Fruit fly (Drosophila melanogaster) whole organism, prepupa: ENCODE measurements around the gene CG7320.

ENCODE experiments used
- Blimp-1 ChIP-seq: fragments of 200-800 bp; sonication (Bioruptor generic); optimal IDR thresholded peaks from 3 replicates; lab custom pipeline; 2017; ENCODE audit warnings: missing biosample characterization, missing genetic modification characterization, mild to moderate bottlenecking, moderate library complexity, missing genetic modification reagents
- CG10631 ChIP-seq: fragments of 200-800 bp; sonication (Bioruptor generic); optimal IDR thresholded peaks from 2 replicates; lab custom pipeline; 2016; ENCODE audit warnings: missing biosample characterization, missing genetic modification characterization
- CG11294 ChIP-seq: fragments of 200-800 bp; sonication (Bioruptor generic); IDR thresholded peaks from 2 replicates; pipeline ENCODE4 v1.3.6; 2022; ENCODE audit warnings: missing biosample characterization, missing genetic modification characterization
- CG11762 ChIP-seq: fragments of 200-800 bp; sonication (Bioruptor generic); optimal IDR thresholded peaks from 3 replicates; lab custom pipeline; 2016; ENCODE audit warnings: missing biosample characterization, missing genetic modification characterization; ENCODE audit not compliant: insufficient read depth
- CG15336 ChIP-seq: fragments of 200-800 bp; sonication (Bioruptor generic); IDR thresholded peaks from 2 replicates; pipeline ENCODE4 v1.3.6; 2022; ENCODE audit warnings: missing biosample characterization, missing genetic modification characterization
- CG1621 ChIP-seq: fragments of 200-800 bp; sonication (Bioruptor generic); optimal IDR thresholded peaks from 3 replicates; lab custom pipeline; 2018; ENCODE audit warnings: missing biosample characterization, mild to moderate bottlenecking, missing genetic modification characterization
- CG16779 ChIP-seq: fragments of 200-800 bp; sonication (Bioruptor generic); optimal IDR thresholded peaks from 3 replicates; lab custom pipeline; 2017; ENCODE audit warnings: missing biosample characterization, mild to moderate bottlenecking, missing genetic modification characterization
- CG31627 ChIP-seq: fragments of 200-800 bp; sonication (Bioruptor generic); optimal IDR thresholded peaks from 3 replicates; lab custom pipeline; 2016; ENCODE audit warnings: missing biosample characterization, missing genetic modification characterization
- CG32006 ChIP-seq: fragments of 200-800 bp; sonication (Bioruptor generic); optimal IDR thresholded peaks from 3 replicates; lab custom pipeline; 2017; ENCODE audit warnings: missing biosample characterization, mild to moderate bottlenecking, missing genetic modification characterization
- CG34406 ChIP-seq: fragments of 200-800 bp; sonication (Bioruptor generic); optimal IDR thresholded peaks from 3 replicates; lab custom pipeline; 2016; ENCODE audit warnings: missing biosample characterization, missing genetic modification characterization
- CG3919 ChIP-seq: fragments of 200-800 bp; sonication (Bioruptor generic); optimal IDR thresholded peaks from 3 replicates; lab custom pipeline; 2016; ENCODE audit warnings: missing biosample characterization, missing genetic modification characterization
- CG4318 ChIP-seq: fragments of 200-800 bp; sonication (Bioruptor generic); optimal IDR thresholded peaks from 3 replicates; lab custom pipeline; 2017; ENCODE audit warnings: missing biosample characterization, mild to moderate bottlenecking, missing genetic modification characterization
- CG6163 ChIP-seq: fragments of 200-800 bp; sonication (Bioruptor generic); IDR thresholded peaks from 3 replicates; pipeline ENCODE4 v1.3.6; 2022; ENCODE audit warnings: missing biosample characterization, missing genetic modification characterization
- CG6276 ChIP-seq: fragments of 200-800 bp; sonication (Bioruptor generic); optimal IDR thresholded peaks from 2 replicates; lab custom pipeline; 2017; ENCODE audit warnings: missing biosample characterization, mild to moderate bottlenecking, missing genetic modification characterization
- CG6792 ChIP-seq: fragments of 200-800 bp; sonication (Bioruptor generic); optimal IDR thresholded peaks from 3 replicates; lab custom pipeline; 2016; ENCODE audit warnings: missing biosample characterization, missing genetic modification characterization
- CG6808 ChIP-seq: fragments of 200-800 bp; sonication (Bioruptor generic); optimal IDR thresholded peaks from 3 replicates; lab custom pipeline; 2017; ENCODE audit warnings: missing biosample characterization, missing genetic modification characterization, mild to moderate bottlenecking, moderate library complexity, missing genetic modification reagents
- CG6854 ChIP-seq: fragments of 200-800 bp; sonication (Bioruptor generic); optimal IDR thresholded peaks from 2 replicates; lab custom pipeline; 2017; ENCODE audit warnings: missing biosample characterization, mild to moderate bottlenecking, missing genetic modification characterization
- CG7368 ChIP-seq: fragments of 200-800 bp; sonication (Bioruptor generic); optimal IDR thresholded peaks from 3 replicates; lab custom pipeline; 2016; ENCODE audit warnings: missing biosample characterization, missing genetic modification characterization
- CG8319 ChIP-seq: fragments of 200-800 bp; sonication (Bioruptor generic); optimal IDR thresholded peaks from 3 replicates; lab custom pipeline; 2016; ENCODE audit warnings: missing biosample characterization, missing genetic modification characterization
- CG8632 ChIP-seq: fragments of 200-800 bp; sonication (Bioruptor generic); optimal IDR thresholded peaks from 3 replicates; lab custom pipeline; 2016; ENCODE audit warnings: missing biosample characterization, missing genetic modification characterization
- CG9139 ChIP-seq: fragments of 200-800 bp; sonication (Bioruptor generic); optimal IDR thresholded peaks from 3 replicates; lab custom pipeline; 2017; ENCODE audit warnings: missing biosample characterization, mild to moderate bottlenecking, missing genetic modification characterization
- Eip75B ChIP-seq: fragments of 200-800 bp; sonication (Bioruptor generic); optimal IDR thresholded peaks from 3 replicates; lab custom pipeline; 2016; ENCODE audit warnings: missing biosample characterization, missing genetic modification characterization
- Eip78C ChIP-seq: fragments of 200-800 bp; sonication (Bioruptor generic); peaks from one replicate; lab custom pipeline; 2016; ENCODE audit warnings: missing biosample characterization, missing genetic modification characterization
- Eip93F ChIP-seq: fragments of 200-800 bp; sonication (Bioruptor generic); optimal IDR thresholded peaks from 2 replicates; lab custom pipeline; 2016; ENCODE audit warnings: missing biosample characterization, mild to moderate bottlenecking, missing genetic modification characterization
- Ets21C ChIP-seq: fragments of 200-800 bp; sonication (Bioruptor generic); optimal IDR thresholded peaks from 3 replicates; lab custom pipeline; 2016; ENCODE audit warnings: missing biosample characterization, missing genetic modification characterization
- Gug ChIP-seq: fragments of 200-800 bp; sonication (Bioruptor generic); IDR thresholded peaks from 2 replicates; pipeline ENCODE4 v1.3.6; 2022; ENCODE audit warnings: missing biosample characterization, missing genetic modification characterization
- Hr38 ChIP-seq: sonication (Bioruptor generic); optimal IDR thresholded peaks from 2 replicates; lab custom pipeline; 2016; ENCODE audit warnings: missing biosample characterization, missing genetic modification characterization
- Hr39 ChIP-seq: fragments of 200-800 bp; sonication (Bioruptor generic); optimal IDR thresholded peaks from 2 replicates; lab custom pipeline; 2016; ENCODE audit warnings: missing biosample characterization, missing genetic modification characterization
- Lpt ChIP-seq: fragments of 200-800 bp; sonication (Bioruptor generic); optimal IDR thresholded peaks from 3 replicates; lab custom pipeline; 2016; ENCODE audit warnings: missing biosample characterization, missing genetic modification characterization
- Met ChIP-seq: fragments of 200-800 bp; sonication (Bioruptor generic); optimal IDR thresholded peaks from 3 replicates; lab custom pipeline; 2016; ENCODE audit warnings: missing biosample characterization, missing genetic modification characterization
- Smox ChIP-seq: fragments of 200-800 bp; sonication (Bioruptor generic); optimal IDR thresholded peaks from 3 replicates; lab custom pipeline; 2016; ENCODE audit warnings: missing biosample characterization, missing genetic modification characterization
- Sox14 ChIP-seq: fragments of 200-800 bp; sonication (Bioruptor generic); optimal IDR thresholded peaks from 3 replicates; lab custom pipeline; 2016; ENCODE audit warnings: missing biosample characterization, missing genetic modification characterization
- Sox15 ChIP-seq: fragments of 200-800 bp; sonication (Bioruptor generic); optimal IDR thresholded peaks from 3 replicates; lab custom pipeline; 2016; ENCODE audit warnings: missing biosample characterization, missing genetic modification characterization
- achi ChIP-seq: fragments of 200-800 bp; sonication (Bioruptor generic); optimal IDR thresholded peaks from 3 replicates; lab custom pipeline; 2016; ENCODE audit warnings: missing biosample characterization, missing genetic modification characterization
- cyc ChIP-seq: fragments of 200-800 bp; sonication (Bioruptor generic); optimal IDR thresholded peaks from 3 replicates; lab custom pipeline; 2016; ENCODE audit warnings: missing biosample characterization, missing genetic modification characterization
- dac ChIP-seq: fragments of 200-800 bp; sonication (Bioruptor generic); optimal IDR thresholded peaks from 2 replicates; lab custom pipeline; 2017; ENCODE audit warnings: missing biosample characterization, mild to moderate bottlenecking, missing genetic modification characterization
- esn ChIP-seq: fragments of 200-800 bp; sonication (Bioruptor generic); optimal IDR thresholded peaks from 2 replicates; lab custom pipeline; 2016; ENCODE audit warnings: missing biosample characterization, mild to moderate bottlenecking, missing genetic modification characterization, moderate library complexity
- fd59A ChIP-seq: fragments of 200-800 bp; sonication (Bioruptor generic); optimal IDR thresholded peaks from 2 replicates; lab custom pipeline; 2017; ENCODE audit warnings: missing biosample characterization, mild to moderate bottlenecking, missing genetic modification characterization, missing genetic modification reagents
- fd85E ChIP-seq: fragments of 200-800 bp; sonication (Bioruptor generic); optimal IDR thresholded peaks from 3 replicates; lab custom pipeline; 2016; ENCODE audit warnings: missing biosample characterization, missing genetic modification characterization
- lz ChIP-seq: fragments of 200-800 bp; sonication (Bioruptor generic); optimal IDR thresholded peaks from 3 replicates; lab custom pipeline; 2016; ENCODE audit warnings: missing biosample characterization, missing genetic modification characterization
- net ChIP-seq: fragments of 200-800 bp; sonication (Bioruptor generic); optimal IDR thresholded peaks from 3 replicates; lab custom pipeline; 2016; ENCODE audit warnings: missing biosample characterization, missing genetic modification characterization
- pdm3 ChIP-seq: fragments of 200-800 bp; sonication (Bioruptor generic); optimal IDR thresholded peaks from 3 replicates; lab custom pipeline; 2016; ENCODE audit warnings: missing biosample characterization, missing genetic modification characterization
- salr ChIP-seq, 2 experiments: fragments of 200-800 bp; sonication (Bioruptor generic); optimal IDR thresholded peaks; 3 replicates each; lab custom pipeline; 2016 to 2018; ENCODE audit warnings: missing biosample characterization in 2 of 2, missing genetic modification characterization in 2 of 2, mild to moderate bottlenecking in 1 of 2
- spab ChIP-seq: fragments of 200-800 bp; sonication (Bioruptor generic); optimal IDR thresholded peaks from 2 replicates; lab custom pipeline; 2017; ENCODE audit warnings: missing biosample characterization, mild to moderate bottlenecking, missing genetic modification characterization, missing genetic modification reagents
- svp ChIP-seq: fragments of 200-800 bp; sonication (Bioruptor generic); peaks from one replicate; lab custom pipeline; 2016; ENCODE audit warnings: missing biosample characterization, missing genetic modification characterization
- topi ChIP-seq: fragments of 200-800 bp; sonication (Bioruptor generic); optimal IDR thresholded peaks from 3 replicates; lab custom pipeline; 2016; ENCODE audit warnings: missing biosample characterization, missing genetic modification characterization
- vri ChIP-seq: fragments of 200-800 bp; sonication (Bioruptor generic); optimal IDR thresholded peaks from 3 replicates; lab custom pipeline; 2016; ENCODE audit warnings: missing biosample characterization, mild to moderate bottlenecking, missing genetic modification characterization

The CG7320 gene

dm6 chr3L:18194323-18194996, 6.8 kb upstream of the CG7320 start (continued):
- TF ChIP-seq vri (GFP tag; lab: Kevin White, UChicago) = peak; percentile 88
- TF ChIP-seq esn = peak; percentile 94
- TF ChIP-seq CG8319 (GFP tag; lab: Kevin White, UChicago) = peak; percentile 72
- TF ChIP-seq fd85E = no peak
- peak; percentile 83 for TF ChIP-seq Sox15 (GFP tag; lab: Kevin White, UChicago)
- TF ChIP-seq CG15336 (GFP tag; lab: Robert Waterston, UW) = peak; percentile 57
- no peak for TF ChIP-seq Hr38 (GFP tag; lab: Kevin White, UChicago)
- TF ChIP-seq CG11294 (GFP tag; lab: Robert Waterston, UW) = no peak
- TF ChIP-seq CG8632 (GFP tag; lab: Kevin White, UChicago) = peak; percentile 85
- peak; percentile 97 for TF ChIP-seq Eip78C (GFP tag; lab: Kevin White, UChicago)
- TF ChIP-seq, all 60 proteins: peak for 50

dm6 chr3L:18194998-18195604, 6.2 kb upstream of the CG7320 start:
- TF ChIP-seq Eip93F (GFP tag; lab: Kevin White, UChicago) (peak; percentile 90), CG1621 (tag; lab: Kevin White, UChicago) (peak; percentile 94), CG10631 (peak; percentile 94), Hr38 (GFP tag; lab: Kevin White, UChicago) (no peak), Met (GFP tag; lab: Kevin White, UChicago) (peak; percentile 97), svp (peak; percentile 98), pdm3 (peak; percentile 95), cyc (GFP tag; lab: Kevin White, UChicago) (peak; percentile 98), Hr39 (GFP tag; lab: Kevin White, UChicago) (peak; percentile 97), CG8632 (GFP tag; lab: Kevin White, UChicago) (peak; percentile 96), CG31627 (GFP tag; lab: Kevin White, UChicago) (peak; percentile 98), CG6854 (GFP tag; lab: Kevin White, UChicago) (peak; percentile 95), CG16779 (tag; lab: Kevin White, UChicago) (peak; percentile 75), CG34406 (peak; percentile 97), Sox14 (GFP tag; lab: Kevin White, UChicago) (peak; percentile 96), Blimp-1 (GFP tag; lab: Kevin White, UChicago) (peak; percentile 87), Sox15 (GFP tag; lab: Kevin White, UChicago) (peak; percentile 96), dac (GFP tag; lab: Kevin White, UChicago) (no peak), CG15336 (GFP tag; lab: Robert Waterston, UW) (peak; percentile 36; the same call in 1 of the 2 replicates), CG11762 (GFP tag; lab: Kevin White, UChicago) (peak; percentile 79), achi (peak; percentile 94), Smox (peak; percentile 97), lz (peak; percentile 97), CG6792 (GFP tag; lab: Kevin White, UChicago) (peak; percentile 98), Eip75B (GFP tag; lab: Kevin White, UChicago) (peak; percentile 96), Lpt (GFP tag; lab: Kevin White, UChicago) (peak; percentile 67), CG4318 (GFP tag; lab: Kevin White, UChicago) (peak; percentile 14), CG11294 (GFP tag; lab: Robert Waterston, UW) (no peak), CG9139 (GFP tag; lab: Kevin White, UChicago) (peak; percentile 72), CG3919 (GFP tag; lab: Kevin White, UChicago) (peak; percentile 97), CG6808 (GFP tag; lab: Kevin White, UChicago) (peak; percentile 87), CG6163 (GFP tag; lab: Robert Waterston, UW) (peak; percentile 95), Ets21C (peak; percentile 95), fd59A (GFP tag; lab: Kevin White, UChicago) (peak; percentile 93), net (GFP tag; lab: Kevin White, UChicago) (peak; percentile 86), salr (GFP tag; optimal IDR thresholded peaks at IDR 0.05; lab: Kevin White, UChicago) (peak; percentile 68 to 88), CG6276 (GFP tag; lab: Kevin White, UChicago) (peak; percentile 21), topi (peak; percentile 98), spab (peak; percentile 87), vri (GFP tag; lab: Kevin White, UChicago) (peak; percentile 96), CG7368 (GFP tag; lab: Kevin White, UChicago) (peak; percentile 92), CG32006 (GFP tag; lab: Kevin White, UChicago) (peak; percentile 48), Eip78C (GFP tag; lab: Kevin White, UChicago) (peak; percentile 99), Gug (GFP tag; lab: Robert Waterston, UW) (peak; percentile 71)
